Worm (Caenorhabditis elegans) whole organism, young adult: Measurements from ENCODE around the gene C45G9.12.

ENCODE experiments used
- B0035.1 ChIP-seq: sonication (generic microtip); optimal IDR thresholded peaks from 2 replicates; lab custom pipeline; 2016; ENCODE audit warnings: missing genetic modification characterization, mild to moderate bottlenecking, missing compliant biosample characterization, missing genotype, missing genetic modification reagents
- F10E7.11 ChIP-seq: sonication (generic microtip); optimal IDR thresholded peaks from 2 replicates; lab custom pipeline; 2017; ENCODE audit warnings: mild to moderate bottlenecking, missing genetic modification characterization, moderate library complexity, missing compliant biosample characterization
- F23B12.7 ChIP-seq: sonication (generic microtip); optimal IDR thresholded peaks from 2 replicates; lab custom pipeline; 2017; ENCODE audit warnings: missing genetic modification characterization, mild to moderate bottlenecking, missing compliant biosample characterization, antibody characterized with exemption, moderate library complexity; ENCODE audit not compliant: insufficient read depth
- F37B4.10 ChIP-seq: fragments of 200-800 bp; sonication (Bioruptor generic); IDR thresholded peaks from 2 replicates; pipeline ENCODE4 v1.3.6; 2022; ENCODE audit warnings: missing genetic modification characterization, missing compliant biosample characterization
- F49E8.2 ChIP-seq: sonication (generic microtip); optimal IDR thresholded peaks from 3 replicates; lab custom pipeline; 2017; ENCODE audit warnings: missing genetic modification characterization, mild to moderate bottlenecking, missing compliant biosample characterization, antibody characterized with exemption, moderate library complexity; ENCODE audit not compliant: insufficient read depth
- F55B11.4 ChIP-seq: sonication (generic microtip); optimal IDR thresholded peaks from 2 replicates; lab custom pipeline; 2016; ENCODE audit warnings: missing compliant biosample characterization, missing genetic modification characterization, borderline replicate concordance; ENCODE audit not compliant: insufficient read depth
- F57C9.4 ChIP-seq: sonication (generic microtip); optimal IDR thresholded peaks from 2 replicates; lab custom pipeline; 2017; ENCODE audit warnings: mild to moderate bottlenecking, missing genetic modification characterization, missing compliant biosample characterization
- K12H6.12 ChIP-seq: fragments of 200-800 bp; sonication (Bioruptor generic); optimal IDR thresholded peaks from 2 replicates; lab custom pipeline; 2018; ENCODE audit warnings: mild to moderate bottlenecking, missing genetic modification characterization, missing compliant biosample characterization
- Y56A3A.18 ChIP-seq: fragments of 200-800 bp; sonication (Bioruptor generic); IDR thresholded peaks from 2 replicates; pipeline ENCODE4 v1.3.6; 2022; ENCODE audit warnings: missing genetic modification reagents, missing genetic modification characterization, missing compliant biosample characterization
- Y95B8A.8 ChIP-seq: fragments of 200-800 bp; sonication (Bioruptor generic); IDR thresholded peaks from 2 replicates; pipeline ENCODE4 v1.3.6; 2022; ENCODE audit warnings: missing genetic modification reagents, missing genetic modification characterization, missing compliant biosample characterization
- aptf-2 ChIP-seq: fragments of 200-800 bp; sonication (Bioruptor generic); conservative IDR thresholded peaks from 2 replicates; pipeline ENCODE4 v1.3.6; 2022; ENCODE audit warnings: missing genetic modification reagents, missing genetic modification characterization, missing compliant biosample characterization
- athp-1 ChIP-seq: sonication (generic microtip); optimal IDR thresholded peaks from 2 replicates; lab custom pipeline; 2017; ENCODE audit warnings: mild to moderate bottlenecking, missing genetic modification characterization, missing compliant biosample characterization
- attf-3 ChIP-seq: fragments of 200-800 bp; sonication (Bioruptor generic); conservative IDR thresholded peaks from 2 replicates; pipeline ENCODE4 v1.3.6; 2022; ENCODE audit warnings: missing genetic modification reagents, missing genetic modification characterization, missing compliant biosample characterization
- attf-5 ChIP-seq: fragments of 200-800 bp; sonication (Bioruptor generic); optimal IDR thresholded peaks from 2 replicates; lab custom pipeline; 2018; ENCODE audit warnings: mild to moderate bottlenecking, missing genetic modification characterization, missing compliant biosample characterization
- ceh-100 ChIP-seq: fragments of 200-800 bp; sonication (Bioruptor generic); IDR thresholded peaks from 2 replicates; pipeline ENCODE4 v1.3.6; 2022; ENCODE audit warnings: missing genetic modification reagents, missing genetic modification characterization, missing compliant biosample characterization
- ceh-27 ChIP-seq: fragments of 200-800 bp; sonication (Bioruptor generic); optimal IDR thresholded peaks from 2 replicates; lab custom pipeline; 2018; ENCODE audit warnings: mild to moderate bottlenecking, missing genetic modification characterization, moderate library complexity, missing compliant biosample characterization
- ceh-40 ChIP-seq: fragments of 200-800 bp; sonication (Bioruptor generic); IDR thresholded peaks from 2 replicates; pipeline ENCODE4 v1.3.6; 2022; ENCODE audit warnings: missing genetic modification characterization, missing compliant biosample characterization
- hmg-1.2 ChIP-seq: fragments of 200-800 bp; sonication (Bioruptor generic); IDR thresholded peaks from 2 replicates; pipeline ENCODE4 v1.3.6; 2022; ENCODE audit warnings: missing genetic modification reagents, missing genetic modification characterization, missing compliant biosample characterization
- hmg-20 ChIP-seq: fragments of 200-800 bp; sonication (Bioruptor generic); IDR thresholded peaks from 2 replicates; pipeline ENCODE4 v1.3.6; 2022; ENCODE audit warnings: missing genetic modification reagents, missing genetic modification characterization, missing compliant biosample characterization
- lsl-1 ChIP-seq: fragments of 200-800 bp; sonication (Bioruptor generic); optimal IDR thresholded peaks from 2 replicates; lab custom pipeline; 2018; ENCODE audit warnings: mild to moderate bottlenecking, missing genetic modification characterization, moderate library complexity, missing compliant biosample characterization
- lsy-27 ChIP-seq: sonication (generic microtip); optimal IDR thresholded peaks from 2 replicates; lab custom pipeline; 2017; ENCODE audit warnings: missing genetic modification characterization, mild to moderate bottlenecking, missing compliant biosample characterization, antibody characterized with exemption, missing genotype, borderline replicate concordance; ENCODE audit not compliant: insufficient read depth
- mcd-1 ChIP-seq: fragments of 200-800 bp; sonication (Bioruptor generic); IDR thresholded peaks from 2 replicates; pipeline ENCODE4 v1.3.6; 2022; ENCODE audit warnings: missing genetic modification reagents, missing genetic modification characterization, missing compliant biosample characterization
- mes-4 ChIP-seq: sonication (generic microtip); optimal IDR thresholded peaks from 2 replicates; lab custom pipeline; 2016; ENCODE audit warnings: missing genotype, missing genetic modification characterization, missing compliant biosample characterization
- nhr-27 ChIP-seq: fragments of 200-800 bp; sonication (Bioruptor generic); optimal IDR thresholded peaks from 2 replicates; lab custom pipeline; 2018; ENCODE audit warnings: mild to moderate bottlenecking, missing genetic modification characterization, moderate library complexity, missing compliant biosample characterization
- rcor-1 ChIP-seq: fragments of 200-800 bp; sonication (Bioruptor generic); IDR thresholded peaks from 2 replicates; pipeline ENCODE4 v1.3.6; 2022; ENCODE audit warnings: missing genetic modification reagents, missing genetic modification characterization, missing compliant biosample characterization
- rec-8 ChIP-seq, 2 experiments: sonication (generic microtip); optimal IDR thresholded peaks; 2 replicates each; lab custom pipeline; 2016; ENCODE audit warnings: mild to moderate bottlenecking in 2 of 2, missing genetic modification characterization in 2 of 2, missing genetic modification reagents in 2 of 2, missing genotype in 2 of 2, missing biosample characterization in 1 of 2, missing compliant biosample characterization in 1 of 2, moderate library complexity in 1 of 2
- repo-1 ChIP-seq: sonication (generic microtip); optimal IDR thresholded peaks from 2 replicates; lab custom pipeline; 2017; ENCODE audit warnings: mild to moderate bottlenecking, missing genetic modification characterization, missing compliant biosample characterization
- rpc-1 ChIP-seq, 2 experiments: fragments of 150-350 bp in 1 of 2; sonication (generic microtip) in 1 of 2; optimal IDR thresholded peaks; 2 replicates each; lab custom pipeline; 2014 to 2018; ENCODE audit warnings: missing biosample characterization in 1 of 2, missing genetic modification characterization in 1 of 2, missing genetic modification reagents in 1 of 2, missing genotype in 1 of 2
- snpc-1.3 ChIP-seq: sonication (generic microtip); optimal IDR thresholded peaks from 2 replicates; lab custom pipeline; 2017; ENCODE audit warnings: missing genetic modification characterization, mild to moderate bottlenecking, missing compliant biosample characterization, antibody characterized with exemption, moderate library complexity, missing genotype, missing genetic modification reagents; ENCODE audit not compliant: insufficient read depth
- sptf-2 ChIP-seq: fragments of 200-800 bp; sonication (Bioruptor generic); optimal IDR thresholded peaks from 2 replicates; lab custom pipeline; 2018; ENCODE audit warnings: mild to moderate bottlenecking, missing genetic modification characterization, missing compliant biosample characterization
- unc-62 ChIP-seq: fragments of 150-350 bp; optimal IDR thresholded peaks from 2 replicates; lab custom pipeline; 2014; ENCODE audit warnings: missing biosample characterization, missing genetic modification reagents, missing genetic modification characterization
- zfh-2 ChIP-seq: fragments of 200-800 bp; sonication (Bioruptor generic); conservative IDR thresholded peaks from 2 replicates; pipeline ENCODE4 v1.3.6; 2022; ENCODE audit warnings: missing genetic modification reagents, missing genetic modification characterization, missing compliant biosample characterization
- zim-3 ChIP-seq: sonication (generic microtip); optimal IDR thresholded peaks from 2 replicates; lab custom pipeline; 2017; ENCODE audit warnings: mild to moderate bottlenecking, missing genetic modification characterization, moderate library complexity, missing compliant biosample characterization
- ztf-18 ChIP-seq: sonication (generic microtip); optimal IDR thresholded peaks from 2 replicates; lab custom pipeline; 2016; ENCODE audit warnings: missing genotype, mild to moderate bottlenecking, missing genetic modification characterization, missing compliant biosample characterization
- ztf-26 ChIP-seq: sonication (generic microtip); optimal IDR thresholded peaks from 2 replicates; lab custom pipeline; 2017; ENCODE audit warnings: missing genetic modification characterization, missing compliant biosample characterization
- ztf-28 ChIP-seq: fragments of 200-800 bp; sonication (Bioruptor generic); IDR thresholded peaks from 2 replicates; pipeline ENCODE4 v1.3.6; 2022; ENCODE audit warnings: missing genetic modification reagents, missing genetic modification characterization, missing compliant biosample characterization

Gene C45G9.12

DNA sequence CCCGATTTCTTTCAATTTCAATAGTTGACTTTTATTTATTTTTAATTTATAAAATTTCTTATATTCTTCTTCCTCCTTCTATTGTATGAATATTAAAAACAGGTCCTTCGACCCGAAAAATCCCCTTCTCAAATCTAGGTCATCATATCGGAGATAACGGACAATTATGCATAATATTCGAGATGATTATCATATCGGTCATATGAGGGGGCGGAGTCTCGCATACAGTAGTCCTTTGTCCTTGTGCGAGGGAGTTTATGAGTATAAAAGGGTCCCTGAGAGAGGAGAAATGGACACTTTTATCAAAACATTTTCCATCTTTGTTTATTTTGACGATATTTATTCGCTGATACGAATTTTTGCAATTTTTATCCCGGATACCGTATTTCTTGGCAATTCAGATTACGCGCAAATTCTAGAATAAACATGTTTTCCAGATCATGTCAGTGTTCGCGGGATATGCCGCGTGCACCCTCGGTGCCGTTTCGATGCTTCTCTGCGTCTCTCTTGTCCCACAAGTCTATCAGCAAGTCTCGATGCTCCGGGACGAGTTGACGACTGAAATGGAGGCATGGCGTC lies 35.6 kb upstream of the C45G9.12 start, which contains the start of gene dpy-17:
TSS of gene dpy-17 (plus strand) at position 438 of the 579 bp plus-strand sequence.
- TF ChIP-seq rpc-1 (optimal IDR thresholded peaks at IDR 0.05; lab: Kevin White, UChicago) (no peak), rpc-1 (tag; optimal IDR thresholded peaks at IDR 0.05; lab: Kevin White, UChicago) (no peak), sptf-2 (GFP tag; lab: Kevin White, UChicago) (no peak), repo-1 (tag; lab: Kevin White, UChicago) (peak; percentile 35), snpc-1.3 (no peak), F49E8.2 (no peak)

DNA sequence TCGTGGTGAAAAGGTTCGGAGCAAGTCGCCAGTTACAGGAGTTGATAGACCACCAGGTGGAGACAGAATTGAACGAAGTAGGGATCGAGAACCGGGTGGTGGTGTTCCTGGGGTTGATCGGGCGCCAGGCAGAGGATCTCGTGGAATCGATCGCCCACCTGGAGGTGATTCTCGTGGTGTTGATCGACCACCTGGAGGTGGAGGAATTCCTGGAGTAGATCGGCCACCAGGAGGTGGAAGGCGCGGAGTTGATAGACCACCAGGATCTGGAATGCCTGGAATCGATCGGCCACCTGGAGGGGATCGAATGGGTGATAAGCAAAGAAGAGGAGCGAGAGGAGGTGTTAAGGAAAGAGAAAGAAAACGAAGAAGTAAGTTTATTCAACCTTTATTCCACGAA lies 34.1 kb upstream of the C45G9.12 start:
- TF ChIP-seq athp-1 (tag; lab: Kevin White, UChicago) (no peak), zfh-2 (peak; percentile 84), Y95B8A.8 (GFP tag; lab: Robert Waterston, UW) (no peak), F10E7.11 (tag; lab: Kevin White, UChicago) (no peak), zim-3 (tag; lab: Kevin White, UChicago) (no peak)

DNA sequence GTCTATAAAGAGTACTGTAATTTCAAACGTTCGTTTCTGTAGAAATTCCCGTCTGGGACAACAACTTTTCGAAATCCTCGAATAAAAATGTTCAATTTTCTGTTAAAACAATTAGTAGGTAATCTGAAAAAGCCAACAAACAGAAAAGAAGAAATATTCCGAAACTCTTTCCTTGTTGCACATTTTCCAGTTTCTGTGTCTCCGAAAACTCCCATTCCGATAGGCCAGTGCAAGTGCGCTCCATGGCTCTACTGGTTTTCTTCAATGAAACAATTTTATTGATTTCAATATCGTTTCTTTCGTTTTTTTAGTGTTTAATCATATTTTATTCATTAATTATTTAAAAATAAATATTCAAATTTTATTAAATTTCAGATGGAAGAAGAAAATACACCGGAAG lies 31.2 kb upstream of the C45G9.12 start, which contains the start of gene F54D8.6:
TSS of gene F54D8.6 (plus strand) at position 370 of the 400 bp plus-strand sequence.
- TF ChIP-seq rcor-1 (GFP tag; lab: Robert Waterston, UW) (no peak), F57C9.4 (no peak), attf-3 (0 out of 2 replicates have a peak, but pooled peaks have one; percentile 19), attf-5 (peak; percentile 8), lsy-27 (tag; lab: Kevin White, UChicago) (no peak), lsl-1 (GFP tag; lab: Kevin White, UChicago) (peak; percentile 3), F23B12.7 (tag; lab: Kevin White, UChicago) (peak; percentile 67), ceh-100 (GFP tag; lab: Robert Waterston, UW) (peak; percentile 91), mcd-1 (GFP tag; lab: Robert Waterston, UW) (peak; percentile 82), K12H6.12 (peak; percentile 15)

DNA sequence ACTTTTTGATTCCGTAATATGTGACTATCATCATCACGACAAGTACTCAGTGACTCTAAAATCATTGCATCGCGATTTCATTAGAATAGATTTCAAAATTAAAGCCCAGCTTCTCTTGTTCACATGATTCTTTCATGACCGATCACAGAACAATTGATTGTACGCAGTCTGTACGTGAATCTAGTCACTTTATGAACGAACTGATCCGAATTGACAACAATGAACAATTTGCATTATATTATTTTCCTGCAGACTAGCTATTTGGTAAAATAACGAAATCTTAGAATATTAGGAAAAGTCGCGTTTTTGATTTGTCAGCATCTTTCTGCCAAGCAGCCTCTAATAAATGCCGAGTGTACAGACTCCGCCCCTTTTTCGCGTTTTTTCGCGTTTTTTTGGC lies 28.1 kb upstream of the C45G9.12 start:
- no peak for TF ChIP-seq B0035.1 (tag; lab: Kevin White, UChicago)
- TF ChIP-seq F55B11.4 (tag; lab: Kevin White, UChicago) = no peak
- TF ChIP-seq ztf-26 (tag; lab: Kevin White, UChicago) = no peak
- no peak for TF ChIP-seq rec-8 (tag; optimal IDR thresholded peaks at IDR 0.05; lab: Kevin White, UChicago)
- TF ChIP-seq Y56A3A.18 = no peak
- no peak for TF ChIP-seq ztf-18
- no peak for TF ChIP-seq K12H6.12
- no peak for TF ChIP-seq aptf-2 (GFP tag; lab: Robert Waterston, UW)
- TF ChIP-seq nhr-27 (tag; lab: Kevin White, UChicago) = no peak
- no peak for TF ChIP-seq hmg-20 (GFP tag; lab: Robert Waterston, UW)
- no peak for TF ChIP-seq ceh-27
- TF ChIP-seq lsl-1 (GFP tag; lab: Kevin White, UChicago) = no peak
- no peak for TF ChIP-seq ceh-40
- no peak for TF ChIP-seq unc-62 (GFP tag; lab: Kevin White, UChicago)
- no peak for TF ChIP-seq zfh-2
- TF ChIP-seq athp-1 (tag; lab: Kevin White, UChicago) = no peak
- no peak for TF ChIP-seq hmg-1.2
- TF ChIP-seq mes-4 (tag; lab: Kevin White, UChicago) = no peak
- no peak for TF ChIP-seq ztf-28
- TF ChIP-seq F37B4.10 = no peak
